Fruit fly (Drosophila melanogaster) whole organism, adult: Measurements from ENCODE around the gene CG10970.
A peak's percentile ranks its signal among the peaks of the same experiment; 100 is the strongest.

Experiments
- CG11617 ChIP-seq: fragments of 200-800 bp; sonication (Bioruptor generic); optimal IDR thresholded peaks from 2 replicates; lab custom pipeline; 2017; ENCODE audit warnings: mild to moderate bottlenecking, missing biosample characterization, missing genetic modification reagents, missing genetic modification characterization
- CG12768 ChIP-seq: fragments of 200-800 bp; sonication (Bioruptor generic); optimal IDR thresholded peaks from 2 replicates; lab custom pipeline; 2017; ENCODE audit warnings: missing biosample characterization, missing genetic modification characterization, mild to moderate bottlenecking, moderate library complexity, missing genetic modification reagents
- CG14711 ChIP-seq: fragments of 200-800 bp; sonication (Bioruptor generic); optimal IDR thresholded peaks from 2 replicates; lab custom pipeline; 2018; ENCODE audit warnings: missing biosample characterization, mild to moderate bottlenecking, missing genetic modification characterization, moderate library complexity
- CG1620 ChIP-seq: fragments of 200-800 bp; sonication (Bioruptor generic); optimal IDR thresholded peaks from 2 replicates; lab custom pipeline; 2016; ENCODE audit warnings: missing biosample characterization, missing genetic modification characterization
- CG33017 ChIP-seq: fragments of 200-800 bp; sonication (Bioruptor generic); optimal IDR thresholded peaks from 2 replicates; lab custom pipeline; 2018; ENCODE audit warnings: missing biosample characterization, mild to moderate bottlenecking, missing genetic modification characterization, moderate library complexity
- CG5204 ChIP-seq: fragments of 200-800 bp; sonication (Bioruptor generic); optimal IDR thresholded peaks from 2 replicates; lab custom pipeline; 2016; ENCODE audit warnings: missing biosample characterization, missing genetic modification characterization
- CG7045 ChIP-seq: fragments of 200-800 bp; sonication (Bioruptor generic); optimal IDR thresholded peaks from 2 replicates; lab custom pipeline; 2017; ENCODE audit warnings: missing biosample characterization, mild to moderate bottlenecking, missing genetic modification characterization
- CG7101 ChIP-seq: fragments of 200-800 bp; sonication (Bioruptor generic); optimal IDR thresholded peaks from 2 replicates; lab custom pipeline; 2018; ENCODE audit warnings: missing biosample characterization, mild to moderate bottlenecking, missing genetic modification characterization, moderate library complexity
- Clk ChIP-seq: fragments of 200-800 bp; sonication (Bioruptor generic); optimal IDR thresholded peaks from 2 replicates; lab custom pipeline; 2017; ENCODE audit warnings: missing biosample characterization, missing genetic modification characterization
- Crg-1 ChIP-seq: fragments of 200-800 bp; sonication (Bioruptor generic); optimal IDR thresholded peaks from 2 replicates; lab custom pipeline; 2016; ENCODE audit warnings: missing biosample characterization, missing genetic modification characterization
- Hr96 ChIP-seq: fragments of 200-800 bp; sonication (Bioruptor generic); optimal IDR thresholded peaks from 2 replicates; lab custom pipeline; 2016; ENCODE audit warnings: missing biosample characterization, missing genetic modification characterization
- Mnt ChIP-seq: fragments of 200-800 bp; sonication (Bioruptor generic); optimal IDR thresholded peaks from 2 replicates; lab custom pipeline; 2016; ENCODE audit warnings: missing biosample characterization, mild to moderate bottlenecking, missing genetic modification characterization
- bab1 ChIP-seq: fragments of 200-800 bp; sonication (Bioruptor generic); optimal IDR thresholded peaks from 3 replicates; lab custom pipeline; 2019; ENCODE audit warnings: missing biosample characterization, mild to moderate bottlenecking, missing genetic modification characterization, moderate library complexity
- cic ChIP-seq: fragments of 200-800 bp; sonication (Bioruptor generic); optimal IDR thresholded peaks from 2 replicates; lab custom pipeline; 2017; ENCODE audit warnings: missing biosample characterization, mild to moderate bottlenecking, missing genetic modification characterization, moderate library complexity
- cnc ChIP-seq, 2 experiments: fragments of >200 bp; optimal IDR thresholded peaks; 2 replicates each; lab custom pipeline; 2017
- kay ChIP-seq: fragments of 200-800 bp; sonication (Bioruptor generic); peaks from one replicate; lab custom pipeline; 2016; ENCODE audit warnings: missing biosample characterization, missing genetic modification characterization, borderline replicate concordance
- ovo ChIP-seq: fragments of 200-800 bp; sonication (Bioruptor generic); optimal IDR thresholded peaks from 2 replicates; lab custom pipeline; 2016; ENCODE audit warnings: missing biosample characterization, missing genetic modification characterization
- pad ChIP-seq: fragments of 200-800 bp; sonication (Bioruptor generic); optimal IDR thresholded peaks from 3 replicates; lab custom pipeline; 2017; ENCODE audit warnings: missing biosample characterization, missing genetic modification characterization, mild to moderate bottlenecking, moderate library complexity, missing genetic modification reagents
- tj ChIP-seq: fragments of 200-800 bp; sonication (Bioruptor generic); optimal IDR thresholded peaks from 3 replicates; lab custom pipeline; 2017; ENCODE audit warnings: missing biosample characterization, mild to moderate bottlenecking, missing genetic modification characterization, moderate library complexity
- toe ChIP-seq: fragments of 200-800 bp; sonication (Bioruptor generic); optimal IDR thresholded peaks from 2 replicates; lab custom pipeline; 2016; ENCODE audit warnings: missing biosample characterization, missing genetic modification characterization

The CG10970 gene

DNA sequence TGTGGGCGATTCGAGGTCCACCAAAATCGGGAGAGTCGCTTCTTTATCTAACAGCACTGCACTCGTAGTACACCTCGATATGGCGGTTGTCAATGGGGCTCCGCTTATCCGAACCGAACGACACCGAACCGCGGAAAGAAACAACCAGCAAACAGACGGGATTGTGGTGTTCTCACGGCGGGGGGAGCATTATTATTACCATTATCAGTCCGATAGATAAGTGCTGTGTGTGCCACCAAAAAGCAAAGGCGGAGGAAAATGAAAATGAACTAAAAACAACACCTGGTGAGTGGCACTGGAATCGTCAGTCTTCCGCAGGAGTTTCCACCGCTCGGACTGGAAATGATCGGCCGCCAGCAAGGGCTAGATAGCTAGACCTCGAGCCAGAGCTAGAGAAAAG, 37.2 kb upstream of the CG10970 start, which contains the start of gene AP-1gamma:
AP-1gamma (plus strand) TSS at position 305 of the 400 bp plus-strand sequence.
- TF ChIP-seq CG1620 = no peak
- peak; percentile 90 for TF ChIP-seq cic

DNA sequence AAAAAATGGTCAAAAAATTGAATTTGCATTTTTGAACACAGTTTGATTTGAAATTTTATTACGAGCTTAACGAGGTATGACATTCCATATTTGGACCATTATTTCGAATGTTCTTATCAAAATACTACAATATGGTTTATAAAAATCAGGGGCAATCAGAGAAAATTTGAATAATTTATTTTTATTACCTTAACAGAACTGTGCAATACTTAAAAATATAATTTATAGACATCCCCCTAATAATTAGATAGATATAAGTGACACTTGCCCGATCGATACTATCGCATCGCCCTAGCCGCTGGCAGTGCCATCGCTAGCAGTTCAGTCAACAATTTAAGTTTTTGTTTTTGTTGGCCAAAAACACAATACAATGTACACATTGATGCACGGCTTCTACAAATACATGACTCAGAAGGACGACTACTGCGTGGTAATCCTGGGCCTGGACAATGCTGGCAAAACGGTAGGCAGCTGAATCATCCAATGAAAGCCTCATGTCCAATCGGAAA, 35.6 kb upstream of the CG10970 start, which contains the start of gene Arfrp1:
Arfrp1 (plus strand) TSS at position 295 of the 509 bp plus-strand sequence.
- TF ChIP-seq Hr96 = no peak
- peak; percentile 22 for TF ChIP-seq tj (GFP tag; lab: Kevin White, UChicago)
- no peak for TF ChIP-seq cnc (optimal IDR thresholded peaks at IDR 0.05; lab: Kevin White, UChicago)
- no peak for TF ChIP-seq CG12768 (GFP tag; lab: Kevin White, UChicago)
- TF ChIP-seq CG14711 (tag; lab: Kevin White, UChicago) = peak; percentile 0
- peak; percentile 35 for TF ChIP-seq pad (GFP tag; lab: Kevin White, UChicago)
- no peak for TF ChIP-seq CG33017 (tag; lab: Kevin White, UChicago)
- no peak for TF ChIP-seq toe (GFP tag; lab: Kevin White, UChicago)
- TF ChIP-seq Mnt (GFP tag; lab: Kevin White, UChicago) = no peak
- no peak for TF ChIP-seq CG5204
- peak; percentile 11 for TF ChIP-seq CG11617 (GFP tag; lab: Kevin White, UChicago)
- peak; percentile 25 for TF ChIP-seq Crg-1 (GFP tag; lab: Kevin White, UChicago)
- peak; percentile 49 for TF ChIP-seq CG7101 (tag; lab: Kevin White, UChicago)
- TF ChIP-seq kay (GFP tag; lab: Kevin White, UChicago) = no peak
- TF ChIP-seq ovo = no peak
- TF ChIP-seq bab1 = peak; percentile 24
- no peak for TF ChIP-seq cic
- TF ChIP-seq Clk (GFP tag; lab: Kevin White, UChicago) = no peak
- no peak for TF ChIP-seq CG1620
- no peak for TF ChIP-seq CG7045 (GFP tag; lab: Kevin White, UChicago)

DNA sequence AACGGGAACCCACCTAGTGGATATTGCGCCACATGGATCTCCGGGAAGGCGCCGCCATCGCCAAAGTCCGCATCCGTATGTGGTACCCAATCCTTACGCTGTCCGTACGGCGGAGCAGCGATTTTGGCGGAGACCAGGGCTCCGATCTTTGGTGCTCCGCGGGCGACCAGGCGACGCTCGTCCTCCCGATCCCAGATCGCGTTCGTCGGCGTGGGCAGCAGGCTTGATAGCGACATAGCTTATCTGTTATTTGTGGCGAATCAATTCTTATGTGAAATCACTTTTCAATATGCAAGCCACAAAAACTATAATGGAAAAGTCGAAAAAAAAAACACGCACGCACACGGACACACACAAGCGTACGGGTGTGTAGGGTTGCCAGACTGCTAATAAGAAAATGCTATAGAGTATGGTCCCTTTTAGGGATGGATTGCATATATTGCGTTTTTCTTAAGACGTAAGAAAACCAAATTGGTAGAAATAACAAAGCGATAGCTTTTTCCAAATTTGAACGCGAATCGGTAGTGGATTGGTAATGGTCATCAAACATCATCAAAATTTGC, 35.1 kb upstream of the CG10970 start, which contains the start of gene Bx42:
Bx42 (minus strand) TSS at position 393 of the 563 bp plus-strand sequence.
- no peak for TF ChIP-seq Hr96
- no peak for TF ChIP-seq tj (GFP tag; lab: Kevin White, UChicago)
- peak; percentile 28 for TF ChIP-seq CG11617 (GFP tag; lab: Kevin White, UChicago)
- no peak for TF ChIP-seq cnc (optimal IDR thresholded peaks at IDR 0.05; lab: Kevin White, UChicago)
- no peak for TF ChIP-seq Clk (GFP tag; lab: Kevin White, UChicago)
- no peak for TF ChIP-seq CG7045 (GFP tag; lab: Kevin White, UChicago)
- peak; percentile 23 for TF ChIP-seq Mnt (GFP tag; lab: Kevin White, UChicago)
- TF ChIP-seq CG1620 = peak; percentile 25
- no peak for TF ChIP-seq ovo
- no peak for TF ChIP-seq kay (GFP tag; lab: Kevin White, UChicago)
- TF ChIP-seq cic = no peak
- no peak for TF ChIP-seq CG12768 (GFP tag; lab: Kevin White, UChicago)
- peak; percentile 3 for TF ChIP-seq bab1
- no peak for TF ChIP-seq CG5204
- no peak for TF ChIP-seq pad (GFP tag; lab: Kevin White, UChicago)
- TF ChIP-seq CG7101 (tag; lab: Kevin White, UChicago) = no peak
- no peak for TF ChIP-seq Crg-1 (GFP tag; lab: Kevin White, UChicago)
- TF ChIP-seq CG33017 (tag; lab: Kevin White, UChicago) = no peak
- TF ChIP-seq toe (GFP tag; lab: Kevin White, UChicago) = no peak
- TF ChIP-seq CG14711 (tag; lab: Kevin White, UChicago) = peak; percentile 27

DNA sequence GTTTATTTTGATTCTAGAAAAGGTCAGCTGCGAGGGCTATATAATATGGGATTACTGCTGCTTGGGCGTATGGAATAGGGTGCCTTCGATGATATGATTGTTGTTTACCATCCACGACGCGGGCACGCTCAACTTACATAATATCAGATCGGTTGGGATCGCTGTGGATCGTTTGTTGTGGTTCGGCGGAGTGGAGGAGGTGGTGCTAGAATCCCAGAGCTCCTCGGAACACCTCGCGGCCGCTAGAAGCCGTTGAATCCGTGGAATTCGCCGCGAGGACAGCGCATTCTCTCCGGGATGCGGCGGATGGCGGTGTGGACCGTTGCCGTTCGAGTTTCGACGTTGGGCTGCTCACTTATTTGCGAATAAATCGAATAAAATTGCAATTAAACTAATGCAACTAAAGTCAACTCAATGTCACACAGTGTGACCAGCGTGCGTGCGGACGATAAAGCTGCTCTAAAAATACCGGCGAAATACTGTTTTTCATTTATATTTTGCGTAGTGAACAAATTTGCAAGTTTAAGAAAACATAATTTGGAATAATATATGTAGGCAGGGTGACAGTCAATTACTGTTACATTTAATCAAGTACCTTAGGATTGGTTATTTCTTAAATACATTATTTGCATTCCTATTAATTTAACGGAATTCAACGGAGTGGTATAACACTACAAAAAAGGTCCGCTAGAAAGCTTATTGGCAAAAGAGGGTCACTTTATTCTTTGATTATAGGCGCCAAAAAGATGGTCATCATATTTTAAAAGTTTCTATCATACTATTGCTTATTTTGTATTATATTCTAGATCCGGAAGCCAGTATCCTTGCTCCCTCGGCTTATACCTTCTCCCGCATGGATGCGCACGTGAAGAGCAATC, 32.3 kb upstream of the CG10970 start, which contains the start of gene CG7766:
CG7766 (minus strand) TSS at position 432 of the 878 bp plus-strand sequence.
- TF ChIP-seq bab1 (peak; percentile 12), CG11617 (GFP tag; lab: Kevin White, UChicago) (no peak), kay (GFP tag; lab: Kevin White, UChicago) (no peak), CG33017 (tag; lab: Kevin White, UChicago) (no peak), CG1620 (no peak), cic (peak; percentile 39), Clk (GFP tag; lab: Kevin White, UChicago) (no peak), pad (GFP tag; lab: Kevin White, UChicago) (no peak), Crg-1 (GFP tag; lab: Kevin White, UChicago) (no peak), Mnt (GFP tag; lab: Kevin White, UChicago) (peak; percentile 71)

DNA sequence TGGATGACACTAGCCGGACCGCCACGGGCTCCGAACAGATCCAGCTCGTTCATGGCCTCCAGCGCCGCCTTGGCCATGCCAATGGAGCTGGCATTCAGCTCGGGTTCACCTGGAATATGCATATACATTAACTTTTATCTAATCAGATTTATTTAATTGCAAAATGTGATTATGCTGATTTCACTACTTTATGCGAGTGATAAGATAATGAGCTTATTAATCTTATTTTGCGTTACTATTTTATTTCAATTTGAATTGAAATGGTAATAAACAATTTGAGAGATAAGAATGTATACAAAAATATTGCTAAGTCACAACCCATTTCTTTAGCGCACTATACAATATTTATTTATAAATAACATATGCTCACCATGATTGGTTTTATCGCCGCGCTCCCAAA, 30.9 kb upstream of the CG10970 start:
- TF ChIP-seq kay (GFP tag; lab: Kevin White, UChicago) = no peak
- TF ChIP-seq Clk (GFP tag; lab: Kevin White, UChicago) = no peak
- no peak for TF ChIP-seq CG7045 (GFP tag; lab: Kevin White, UChicago)

DNA sequence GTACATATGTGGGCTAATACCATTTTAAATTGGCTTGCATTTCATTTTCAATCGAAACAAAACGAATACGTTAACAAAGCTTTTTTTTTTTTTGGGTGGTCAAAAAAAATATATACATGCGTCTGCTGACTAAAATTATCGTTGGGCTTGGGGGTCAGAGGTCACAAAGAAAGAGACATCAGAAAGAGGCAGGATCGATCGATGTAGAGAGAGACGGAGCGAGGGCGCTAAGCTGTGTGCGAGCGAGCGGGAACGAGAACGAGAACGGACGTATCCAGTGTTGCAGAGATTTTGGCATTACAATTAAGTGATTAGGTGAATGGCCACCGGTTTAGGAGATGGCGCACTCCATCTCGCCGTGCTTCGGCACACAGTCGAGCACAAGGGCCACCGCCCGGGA, 22.7 kb upstream of the CG10970 start:
- TF ChIP-seq pad (GFP tag; lab: Kevin White, UChicago) (no peak), CG5204 (no peak), Hr96 (no peak), CG12768 (GFP tag; lab: Kevin White, UChicago) (no peak), toe (GFP tag; lab: Kevin White, UChicago) (no peak), CG7045 (GFP tag; lab: Kevin White, UChicago) (no peak), CG7101 (tag; lab: Kevin White, UChicago) (no peak)
